Fruit fly (Drosophila melanogaster): ENCODE measurements around the gene TwdlY.

Gene TwdlY

dm6 chrX:16782175-16782916 is 47.6 kb downstream of the TwdlY start (continued):
- TF ChIP-seq Doc2 (GFP tag; IDR thresholded peaks at IDR 0.05) (no peak), ken (GFP tag; IDR thresholded peaks at IDR 0.05) (peak; percentile 33; the same call in 1 of the 3 replicates), CG13775 (GFP tag; optimal IDR thresholded peaks at IDR 0.05) (peak; percentile 32), CoRest (tag; optimal IDR thresholded peaks at IDR 0.05) (peak; percentile 53), CG3065 (GFP tag; optimal IDR thresholded peaks at IDR 0.05) (no peak), ab (GFP tag; optimal IDR thresholded peaks at IDR 0.05) (no peak), Chrac-16 (GFP tag; optimal IDR thresholded peaks at IDR 0.05) (peak; percentile 40), Hmx (GFP tag; optimal IDR thresholded peaks at IDR 0.05) (no peak), CG34422 (GFP tag; IDR thresholded peaks at IDR 0.05) (peak; percentile 57), CG2678 (tag; optimal IDR thresholded peaks at IDR 0.05) (peak; percentile 58), kah (GFP tag; optimal IDR thresholded peaks at IDR 0.05) (no peak), CG9932 (GFP tag; IDR thresholded peaks at IDR 0.05) (peak; percentile 58), CG15073 (GFP tag; optimal IDR thresholded peaks at IDR 0.05) (no peak), CHES-1-like (GFP tag; optimal IDR thresholded peaks at IDR 0.05) (peak; percentile 2), Dll (GFP tag; IDR thresholded peaks at IDR 0.05; ENCODE audit: partially characterized antibody) (no peak), zfh1 (GFP tag; IDR thresholded peaks at IDR 0.05) (peak; percentile 41; the same call in 1 of the 3 replicates), CG4617 (GFP tag; optimal IDR thresholded peaks at IDR 0.05; ENCODE audit: borderline replicate concordance) (no peak), CG31365 (tag; optimal IDR thresholded peaks at IDR 0.05) (peak; percentile 30), maf-S (GFP tag; optimal IDR thresholded peaks at IDR 0.05) (peak; percentile 52), nerfin-2 (GFP tag; IDR thresholded peaks at IDR 0.05; ENCODE audit: partially characterized antibody) (no peak), her (GFP tag; optimal IDR thresholded peaks at IDR 0.05) (peak; percentile 5), Aef1 (GFP tag; IDR thresholded peaks at IDR 0.05) (peak; percentile 44; the same call in 1 of the 3 replicates), CG10543 (GFP tag; optimal IDR thresholded peaks at IDR 0.05) (peak; percentile 67), rib (GFP tag; IDR thresholded peaks at IDR 0.05) (no peak), CG16815 (GFP tag; optimal IDR thresholded peaks at IDR 0.05) (peak; percentile 7), Deaf1 (tag; optimal IDR thresholded peaks at IDR 0.05) (peak; percentile 57), Tbp (GFP tag; optimal IDR thresholded peaks at IDR 0.05) (no peak), onecut (GFP tag; IDR thresholded peaks at IDR 0.05) (peak; percentile 34), usp (GFP tag; optimal IDR thresholded peaks at IDR 0.05) (no peak), CG31224 (GFP tag; IDR thresholded peaks at IDR 0.05) (peak; percentile 27; the same call in 1 of the 2 replicates), CG18262 (tag; optimal IDR thresholded peaks at IDR 0.05) (peak; percentile 49), CG32767 (GFP tag; IDR thresholded peaks at IDR 0.05) (peak; percentile 32; the same call in 1 of the 2 replicates), Fer2 (tag; optimal IDR thresholded peaks at IDR 0.05) (no peak), CG1792 (GFP tag; optimal IDR thresholded peaks at IDR 0.05) (no peak), CG7372 (GFP tag; IDR thresholded peaks at IDR 0.05) (0 out of 2 replicates have a peak, but pooled peaks have one; percentile 24), disco-r (GFP tag; optimal IDR thresholded peaks at IDR 0.05) (no peak), CG17912 (GFP tag; optimal IDR thresholded peaks at IDR 0.05) (no peak), gem (tag; optimal IDR thresholded peaks at IDR 0.05) (peak; percentile 70), CG17186 (GFP tag; optimal IDR thresholded peaks at IDR 0.05) (no peak), CG1529 (GFP tag; optimal IDR thresholded peaks at IDR 0.05) (no peak), E2f2 (GFP tag; IDR thresholded peaks at IDR 0.05) (peak; percentile 23; the same call in 1 of the 2 replicates), Ets97D (GFP tag; optimal IDR thresholded peaks at IDR 0.05) (no peak), Doc3 (GFP tag; IDR thresholded peaks at IDR 0.05; ENCODE audit: partially characterized antibody) (no peak), z (GFP tag; IDR thresholded peaks at IDR 0.05) (peak; percentile 75; the same call in 1 of the 3 replicates), Fer3 (tag; optimal IDR thresholded peaks at IDR 0.05) (peak; percentile 26), ash1 (GFP tag; optimal IDR thresholded peaks at IDR 0.05) (no peak), crol (GFP tag; IDR thresholded peaks at IDR 0.05) (no peak), az2 (GFP tag; optimal IDR thresholded peaks at IDR 0.05) (peak; percentile 56), CG32772 (GFP tag; IDR thresholded peaks at IDR 0.05) (0 out of 2 replicates have a peak, but pooled peaks have one; percentile 25), CG7556 (GFP tag; optimal IDR thresholded peaks at IDR 0.05) (peak; percentile 41)

All from whole organism, embryonic.